Fruit fly (Drosophila melanogaster) whole organism, prepupa: ENCODE results near the gene CG15635.

ENCODE experiments used
- CG10631 ChIP-seq: fragments of 200-800 bp; sonication (Bioruptor generic); optimal IDR thresholded peaks from 2 replicates; lab custom pipeline; 2016; ENCODE audit warnings: missing biosample characterization, missing genetic modification characterization
- CG1621 ChIP-seq: fragments of 200-800 bp; sonication (Bioruptor generic); optimal IDR thresholded peaks from 3 replicates; lab custom pipeline; 2018; ENCODE audit warnings: missing biosample characterization, mild to moderate bottlenecking, missing genetic modification characterization
- CG16779 ChIP-seq: fragments of 200-800 bp; sonication (Bioruptor generic); optimal IDR thresholded peaks from 3 replicates; lab custom pipeline; 2017; ENCODE audit warnings: missing biosample characterization, mild to moderate bottlenecking, missing genetic modification characterization
- CG31627 ChIP-seq: fragments of 200-800 bp; sonication (Bioruptor generic); optimal IDR thresholded peaks from 3 replicates; lab custom pipeline; 2016; ENCODE audit warnings: missing biosample characterization, missing genetic modification characterization
- Eip75B ChIP-seq: fragments of 200-800 bp; sonication (Bioruptor generic); optimal IDR thresholded peaks from 3 replicates; lab custom pipeline; 2016; ENCODE audit warnings: missing biosample characterization, missing genetic modification characterization
- salr ChIP-seq, 2 experiments: fragments of 200-800 bp; sonication (Bioruptor generic); optimal IDR thresholded peaks; 3 replicates each; lab custom pipeline; 2016 to 2018; ENCODE audit warnings: missing biosample characterization in 2 of 2, missing genetic modification characterization in 2 of 2, mild to moderate bottlenecking in 1 of 2

DNA sequence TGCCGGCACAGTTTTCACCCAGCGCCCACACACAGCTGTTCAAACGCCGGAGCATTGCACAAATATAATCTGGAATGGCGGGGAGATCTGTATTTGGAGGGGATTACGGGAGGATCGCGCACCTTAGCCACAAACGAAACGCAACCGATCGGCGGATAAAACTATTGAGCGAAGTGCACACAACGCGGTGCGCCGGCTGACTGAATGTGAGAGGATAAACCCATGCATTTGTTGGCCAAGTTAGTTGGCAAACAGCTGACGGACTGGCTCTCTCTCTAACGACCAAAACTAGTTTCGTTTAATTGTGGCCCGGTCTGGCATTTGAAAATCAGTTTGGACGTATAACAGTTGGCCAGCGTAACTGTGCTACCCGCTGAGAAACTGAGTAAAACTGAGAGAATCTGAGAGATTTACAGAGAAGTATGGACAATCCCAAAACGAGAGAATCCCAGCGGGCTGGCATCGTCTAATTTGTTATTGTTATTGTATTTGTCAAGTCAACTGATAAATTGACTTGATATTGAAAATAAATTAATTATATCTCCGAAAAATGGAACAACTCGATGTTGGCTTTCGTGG, 47.9 kb upstream of the CG15635 start:
- no peak for TF ChIP-seq CG10631 (GFP tag; lab: Kevin White, UChicago)
- TF ChIP-seq Eip75B, result no peak
- TF ChIP-seq CG31627, result no peak
- TF ChIP-seq salr (GFP tag; optimal IDR thresholded peaks at IDR 0.05; lab: Kevin White, UChicago), result no peak
- TF ChIP-seq CG1621 (tag; lab: Kevin White, UChicago), result no peak
- TF ChIP-seq CG16779 (tag; lab: Kevin White, UChicago), result no peak
